Worm (Caenorhabditis elegans): ENCODE measurements around the gene gcy-31.

ce11 chrX:2446185-2446584 is 18.9 kb upstream of the gcy-31 start:
- TF ChIP-seq B0310.2 (tag; optimal IDR thresholded peaks at IDR 0.05) (no peak), ama-1 (optimal IDR thresholded peaks at IDR 0.05) (no peak)

Measured in whole organism, early embryonic.